Worm (Caenorhabditis elegans) whole organism, L2 larva: ENCODE measurements around the gene C28A5.1.

Experiments
- C34F6.9 ChIP-seq: fragments of 150-350 bp; optimal IDR thresholded peaks from 2 replicates; lab custom pipeline; 2014; ENCODE audit warnings: missing biosample characterization, missing genetic modification characterization
- F13H6.1 ChIP-seq: sonication (generic microtip); optimal IDR thresholded peaks from 2 replicates; lab custom pipeline; 2016; ENCODE audit warnings: missing genetic modification characterization, missing compliant biosample characterization
- R02D3.7 ChIP-seq: fragments of 150-350 bp; optimal IDR thresholded peaks from 2 replicates; lab custom pipeline; 2014; ENCODE audit warnings: missing biosample characterization, missing genetic modification characterization
- alr-1 ChIP-seq: fragments of 150-350 bp; optimal IDR thresholded peaks from 2 replicates; lab custom pipeline; 2014; ENCODE audit warnings: missing biosample characterization, missing genetic modification characterization
- aly-2 ChIP-seq: fragments of 150-350 bp; optimal IDR thresholded peaks from 2 replicates; lab custom pipeline; 2014; ENCODE audit warnings: missing biosample characterization, missing genetic modification characterization
- blmp-1 ChIP-seq: sonication (generic microtip); optimal IDR thresholded peaks from 2 replicates; lab custom pipeline; 2017; ENCODE audit warnings: missing genetic modification characterization, mild to moderate bottlenecking, missing compliant biosample characterization, antibody characterized with exemption, moderate library complexity; ENCODE audit not compliant: insufficient read depth
- ceh-16 ChIP-seq: fragments of 150-350 bp; optimal IDR thresholded peaks from 2 replicates; lab custom pipeline; 2014; ENCODE audit warnings: missing biosample characterization, missing genetic modification characterization
- ceh-82 ChIP-seq: fragments of 150-350 bp; optimal IDR thresholded peaks from 2 replicates; lab custom pipeline; 2014; ENCODE audit warnings: missing biosample characterization, missing genetic modification characterization
- crh-2 ChIP-seq: sonication (generic microtip); optimal IDR thresholded peaks from 2 replicates; lab custom pipeline; 2017; ENCODE audit warnings: missing biosample characterization, missing genetic modification characterization
- egl-27 ChIP-seq: sonication (generic microtip); optimal IDR thresholded peaks from 3 replicates; lab custom pipeline; 2017; ENCODE audit warnings: missing biosample characterization, missing genetic modification reagents, missing genetic modification characterization
- fos-1 ChIP-seq: fragments of 150-350 bp; optimal IDR thresholded peaks from 2 replicates; lab custom pipeline; 2014; ENCODE audit warnings: missing biosample characterization, missing genetic modification characterization
- gmeb-1 ChIP-seq: fragments of 150-350 bp; optimal IDR thresholded peaks from 2 replicates; lab custom pipeline; 2014; ENCODE audit warnings: missing biosample characterization, missing genetic modification characterization
- lin-11 ChIP-seq: fragments of 150-350 bp; sonication (generic microtip); optimal IDR thresholded peaks from 2 replicates; lab custom pipeline; 2014; ENCODE audit warnings: missing biosample characterization, missing genetic modification characterization, inconsistent platforms, mixed read lengths
- lin-13 ChIP-seq: fragments of 150-350 bp; optimal IDR thresholded peaks from 2 replicates; lab custom pipeline; 2014; ENCODE audit warnings: missing biosample characterization, missing genetic modification reagents, missing genetic modification characterization
- lsy-2 ChIP-seq, 2 experiments: fragments of 150-350 bp in 1 of 2; sonication (generic microtip) in 1 of 2; optimal IDR thresholded peaks; 2 replicates each; lab custom pipeline; 2014 to 2017; ENCODE audit warnings: missing biosample characterization in 2 of 2, missing genetic modification characterization in 2 of 2
- nhr-10 ChIP-seq: sonication (generic microtip); optimal IDR thresholded peaks from 2 replicates; lab custom pipeline; 2017; ENCODE audit warnings: missing biosample characterization, missing genetic modification characterization
- nhr-12 ChIP-seq: fragments of 150-350 bp; optimal IDR thresholded peaks from 2 replicates; lab custom pipeline; 2014; ENCODE audit warnings: missing biosample characterization, missing genetic modification characterization
- nhr-21 ChIP-seq: fragments of 150-350 bp; optimal IDR thresholded peaks from 2 replicates; lab custom pipeline; 2014; ENCODE audit warnings: missing biosample characterization, missing genetic modification characterization
- nhr-237 ChIP-seq: fragments of 150-350 bp; optimal IDR thresholded peaks from 2 replicates; lab custom pipeline; 2014; ENCODE audit warnings: missing biosample characterization, missing genetic modification characterization
- nhr-25 ChIP-seq: fragments of 150-350 bp; sonication (generic microtip); optimal IDR thresholded peaks from 3 replicates; lab custom pipeline; 2014; ENCODE audit warnings: missing biosample characterization, missing genetic modification characterization
- nhr-77 ChIP-seq: fragments of 150-350 bp; optimal IDR thresholded peaks from 2 replicates; lab custom pipeline; 2014; ENCODE audit warnings: missing biosample characterization, missing genetic modification characterization
- peb-1 ChIP-seq: fragments of 150-350 bp; optimal IDR thresholded peaks from 2 replicates; lab custom pipeline; 2014; ENCODE audit warnings: missing biosample characterization, missing genetic modification characterization
- sem-4 ChIP-seq: fragments of 150-350 bp; optimal IDR thresholded peaks from 2 replicates; lab custom pipeline; 2014; ENCODE audit warnings: missing biosample characterization, missing genetic modification reagents, missing genetic modification characterization
- skn-1 ChIP-seq: sonication (generic microtip); optimal IDR thresholded peaks from 2 replicates; lab custom pipeline; 2017; ENCODE audit warnings: missing biosample characterization, missing genetic modification characterization
- sma-9 ChIP-seq, 2 experiments: fragments of 150-350 bp in 1 of 2; sonication (generic microtip) in 1 of 2; optimal IDR thresholded peaks; 2 replicates each; lab custom pipeline; 2014 to 2016; ENCODE audit warnings: missing genetic modification characterization in 2 of 2, mild to moderate bottlenecking in 1 of 2, missing biosample characterization in 1 of 2, missing compliant biosample characterization in 1 of 2, missing genetic modification reagents in 1 of 2, moderate library complexity in 1 of 2
- unc-39 ChIP-seq: fragments of 150-350 bp; optimal IDR thresholded peaks from 2 replicates; lab custom pipeline; 2014; ENCODE audit warnings: missing biosample characterization, missing genetic modification characterization
- unc-55 ChIP-seq: fragments of 150-350 bp; sonication (generic microtip); optimal IDR thresholded peaks from 3 replicates; lab custom pipeline; 2014; ENCODE audit warnings: missing biosample characterization, missing genetic modification reagents, missing genetic modification characterization
- unc-62 ChIP-seq: fragments of 150-350 bp; optimal IDR thresholded peaks from 2 replicates; lab custom pipeline; 2014; ENCODE audit warnings: missing biosample characterization, missing genetic modification reagents, missing genetic modification characterization
- zag-1 ChIP-seq: fragments of 150-350 bp; optimal IDR thresholded peaks from 2 replicates; lab custom pipeline; 2014; ENCODE audit warnings: missing biosample characterization, missing genetic modification characterization
- ztf-11 ChIP-seq: sonication (generic microtip); optimal IDR thresholded peaks from 2 replicates; lab custom pipeline; 2017; ENCODE audit warnings: missing biosample characterization, missing genetic modification characterization
- ztf-4 ChIP-seq: fragments of 150-350 bp; optimal IDR thresholded peaks from 2 replicates; lab custom pipeline; 2014; ENCODE audit warnings: missing biosample characterization, missing genetic modification characterization

C28A5.1 gene

DNA sequence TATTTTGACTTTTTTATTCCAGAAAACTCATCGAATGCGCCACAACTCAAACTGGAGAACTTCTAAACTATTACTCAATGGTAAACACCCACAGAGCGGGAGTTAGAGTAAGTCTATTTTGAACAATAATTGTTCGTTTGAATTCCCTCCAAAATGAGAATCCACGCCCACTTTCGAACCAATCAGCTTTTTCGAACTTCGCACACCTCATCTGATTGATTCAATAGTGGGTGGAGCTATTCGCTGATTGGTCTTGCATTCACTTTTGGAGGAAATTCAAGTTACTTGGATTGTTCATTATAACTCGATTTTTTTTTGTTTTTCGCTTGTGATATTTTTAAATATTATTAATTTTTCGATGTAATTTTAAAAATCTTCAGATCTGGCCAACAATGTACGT lies 38.3 kb downstream of the C28A5.1 start:
- TF ChIP-seq lsy-2 (tag; optimal IDR thresholded peaks at IDR 0.05; lab: Kevin White, UChicago) = no peak
- TF ChIP-seq nhr-77 (tag; lab: Kevin White, UChicago) = no peak
- no peak for TF ChIP-seq nhr-10 (tag; lab: Kevin White, UChicago)
- no peak for TF ChIP-seq sma-9 (GFP tag; optimal IDR thresholded peaks at IDR 0.05; lab: Kevin White, UChicago)
- TF ChIP-seq sma-9 (tag; optimal IDR thresholded peaks at IDR 0.05; lab: Kevin White, UChicago) = no peak
- TF ChIP-seq ztf-11 (tag; lab: Kevin White, UChicago) = no peak
- TF ChIP-seq F13H6.1 (tag; lab: Kevin White, UChicago) = no peak
- no peak for TF ChIP-seq R02D3.7
- TF ChIP-seq fos-1 (tag; lab: Kevin White, UChicago) = no peak
- TF ChIP-seq aly-2 (tag; lab: Kevin White, UChicago) = no peak
- TF ChIP-seq zag-1 (tag; lab: Kevin White, UChicago) = no peak
- no peak for TF ChIP-seq peb-1
- TF ChIP-seq egl-27 (tag; lab: Kevin White, UChicago) = no peak

ce11 chrIII:4394496-4394895 lies 39.6 kb downstream of the C28A5.1 start, which contains the start of gene R07E5.4:
Gene R07E5.4, plus strand, starts transcription at chrIII:4394796.
- TF ChIP-seq sem-4 (tag; lab: Kevin White, UChicago) = no peak
- no peak for TF ChIP-seq ztf-4 (tag; lab: Kevin White, UChicago)
- TF ChIP-seq lin-13 (GFP tag; lab: Kevin White, UChicago) = no peak
- TF ChIP-seq lin-11 (tag; lab: Kevin White, UChicago) = no peak
- no peak for TF ChIP-seq nhr-12 (tag; lab: Kevin White, UChicago)
- TF ChIP-seq alr-1 (tag; lab: Kevin White, UChicago) = no peak

DNA sequence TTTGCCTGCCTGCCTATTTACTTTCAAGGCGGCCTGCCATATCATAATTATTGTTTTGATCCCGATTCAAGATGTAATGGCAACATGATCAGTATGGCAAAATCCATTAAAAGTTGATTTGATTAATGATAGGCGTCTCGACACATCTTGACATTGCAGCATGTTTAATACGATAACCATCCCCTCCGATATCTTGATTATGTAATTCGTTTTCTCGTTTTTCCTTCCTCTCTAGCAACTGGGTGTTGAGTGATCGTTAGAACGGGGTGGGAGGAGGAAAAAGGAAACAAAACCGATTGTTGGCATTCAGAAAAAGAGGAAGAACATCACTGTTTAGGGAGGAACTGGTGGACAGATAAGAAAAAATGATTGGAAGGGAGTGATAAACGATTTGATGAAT lies 42.2 kb downstream of the C28A5.1 start:
- no peak for TF ChIP-seq lin-13 (GFP tag; lab: Kevin White, UChicago)
- peak; percentile 12 for TF ChIP-seq ceh-16 (tag; lab: Kevin White, UChicago)
- TF ChIP-seq ztf-4 (tag; lab: Kevin White, UChicago) = no peak
- no peak for TF ChIP-seq gmeb-1 (tag; lab: Kevin White, UChicago)
- TF ChIP-seq ztf-11 (tag; lab: Kevin White, UChicago) = no peak
- TF ChIP-seq unc-39 (tag; lab: Kevin White, UChicago) = no peak

DNA sequence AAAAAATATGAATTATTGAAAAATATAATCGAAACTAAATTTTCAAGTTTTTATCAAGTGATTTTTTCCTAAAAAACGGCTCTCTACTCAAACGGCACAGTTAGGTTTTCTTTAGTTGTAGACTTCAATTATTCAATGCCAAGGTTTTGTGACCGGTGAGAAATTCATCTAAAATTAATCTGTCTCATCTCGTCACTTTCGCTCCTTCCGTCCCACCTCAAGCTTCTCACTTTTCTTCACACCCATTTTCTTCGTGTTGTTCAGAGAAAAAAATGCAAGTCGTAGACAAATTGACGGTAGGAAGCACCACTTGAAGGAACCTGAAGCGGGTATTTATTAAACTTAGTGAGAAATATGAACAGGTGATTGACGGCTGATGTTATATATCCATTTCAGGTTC lies 42.8 kb downstream of the C28A5.1 start:
- TF ChIP-seq blmp-1 (tag; lab: Kevin White, UChicago) = peak; percentile 66
- no peak for TF ChIP-seq unc-55 (GFP tag; lab: Kevin White, UChicago)

ce11 chrIII:4390421-4390820 lies 43.7 kb downstream of the C28A5.1 start:
- TF ChIP-seq unc-39 (tag; lab: Kevin White, UChicago) (no peak), skn-1 (tag; lab: Kevin White, UChicago) (no peak), nhr-77 (tag; lab: Kevin White, UChicago) (no peak), lsy-2 (tag; optimal IDR thresholded peaks at IDR 0.05; lab: Kevin White, UChicago) (no peak), C34F6.9 (no peak), lin-11 (tag; lab: Kevin White, UChicago) (no peak), nhr-25 (no peak), alr-1 (tag; lab: Kevin White, UChicago) (no peak), zag-1 (tag; lab: Kevin White, UChicago) (no peak), nhr-237 (no peak), nhr-10 (tag; lab: Kevin White, UChicago) (no peak), unc-62 (GFP tag; lab: Kevin White, UChicago) (no peak)

DNA sequence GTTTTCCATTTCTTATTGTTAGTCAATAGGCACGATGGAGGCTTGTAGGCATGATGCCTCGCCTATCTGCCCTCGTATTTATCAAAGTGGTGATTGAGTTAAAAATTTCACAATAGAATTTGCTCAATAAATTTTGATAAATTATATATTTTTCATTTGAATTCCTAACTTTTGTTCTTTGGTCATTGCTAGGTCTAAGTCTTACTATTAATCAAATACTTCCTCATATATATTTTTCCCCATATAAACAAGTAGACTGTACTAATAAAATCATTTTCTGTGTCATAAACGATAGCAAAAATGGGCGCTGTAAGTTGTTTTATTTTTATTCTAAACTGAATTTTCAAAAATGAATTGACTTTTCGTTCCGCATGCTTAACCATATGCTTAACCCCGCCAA lies 49.7 kb downstream of the C28A5.1 start, which contains the start of gene pals-28:
TSS of gene pals-28 (plus strand) at position 301 of the 400 bp plus-strand sequence.
- no peak for TF ChIP-seq fos-1 (tag; lab: Kevin White, UChicago)
- no peak for TF ChIP-seq nhr-77 (tag; lab: Kevin White, UChicago)
- no peak for TF ChIP-seq alr-1 (tag; lab: Kevin White, UChicago)
- TF ChIP-seq ztf-11 (tag; lab: Kevin White, UChicago) = no peak
- no peak for TF ChIP-seq nhr-21 (tag; lab: Kevin White, UChicago)
- no peak for TF ChIP-seq ceh-16 (tag; lab: Kevin White, UChicago)
- TF ChIP-seq crh-2 (tag; lab: Kevin White, UChicago) = no peak
- no peak for TF ChIP-seq C34F6.9
- no peak for TF ChIP-seq ceh-82 (tag; lab: Kevin White, UChicago)
